Worm (Caenorhabditis elegans): ENCODE results near the gene Y56A3A.16.

ce11 chrIII:11921658-11922098, 7.6 kb upstream of the Y56A3A.16 start, which contains the start of gene Y56A3A.22:
- TF ChIP-seq nhr-111 (GFP tag; optimal IDR thresholded peaks at IDR 0.05) = peak; percentile 65
- no peak for TF ChIP-seq fkh-10 (GFP tag; optimal IDR thresholded peaks at IDR 0.05)
- no peak for TF ChIP-seq dpl-1 (GFP tag; optimal IDR thresholded peaks at IDR 0.05)
- no peak for TF ChIP-seq ces-1 (GFP tag; optimal IDR thresholded peaks at IDR 0.05)
- TF ChIP-seq sdz-12 (GFP tag; optimal IDR thresholded peaks at IDR 0.05) = no peak
- TF ChIP-seq lsy-2 (tag; optimal IDR thresholded peaks at IDR 0.05) = peak in 1 of 2 experiments; percentile 3
- no peak for TF ChIP-seq unc-130 (GFP tag; optimal IDR thresholded peaks at IDR 0.05)
- TF ChIP-seq D1046.2 (GFP tag; IDR thresholded peaks at IDR 0.05) = no peak; the same call in 1 of the 2 replicates

All from whole organism, L4 larva.